Fruit fly (Drosophila melanogaster) whole organism, embryonic: ENCODE measurements around the gene CG3009.

Experiments used
- Aef1 ChIP-seq: fragments of 200-800 bp; sonication (Bioruptor generic); IDR thresholded peaks from 3 replicates; pipeline ENCODE4 v1.3.6; 2022; ENCODE audit warnings: missing biosample characterization, missing genetic modification characterization
- Atf-2 ChIP-seq: fragments of 200-800 bp; sonication (Bioruptor generic); optimal IDR thresholded peaks from 2 replicates; lab custom pipeline; 2016; ENCODE audit warnings: missing biosample characterization, missing genetic modification characterization
- Bdp1 ChIP-seq: fragments of 200-800 bp; sonication (Bioruptor generic); optimal IDR thresholded peaks from 3 replicates; lab custom pipeline; 2016; ENCODE audit warnings: missing biosample characterization, missing genetic modification characterization
- CG1024 ChIP-seq: fragments of 200-800 bp; sonication (Bioruptor generic); IDR thresholded peaks from 2 replicates; pipeline ENCODE4 v1.3.6; 2022; ENCODE audit warnings: missing biosample characterization, missing genetic modification characterization
- CG11093 ChIP-seq: fragments of 200-800 bp; sonication (Bioruptor generic); IDR thresholded peaks from 3 replicates; pipeline ENCODE4 v1.3.6; 2022; ENCODE audit warnings: missing biosample characterization, missing genetic modification characterization
- CG11560 ChIP-seq: fragments of 200-800 bp; sonication (Bioruptor generic); IDR thresholded peaks from 3 replicates; pipeline ENCODE4 v1.3.6; 2022; ENCODE audit warnings: missing biosample characterization, missing genetic modification characterization
- CG12391 ChIP-seq: fragments of 200-800 bp; sonication (Bioruptor generic); optimal IDR thresholded peaks from 3 replicates; lab custom pipeline; 2018; ENCODE audit warnings: missing biosample characterization, mild to moderate bottlenecking, missing genetic modification characterization, moderate library complexity
- CG12942 ChIP-seq: fragments of 200-800 bp; sonication (Bioruptor generic); optimal IDR thresholded peaks from 3 replicates; lab custom pipeline; 2016; ENCODE audit warnings: missing biosample characterization, missing genetic modification characterization
- CG14860 ChIP-seq: fragments of 200-800 bp; sonication (Bioruptor generic); IDR thresholded peaks from 3 replicates; pipeline ENCODE4 v1.3.6; 2022; ENCODE audit warnings: missing biosample characterization, missing genetic modification characterization; ENCODE audit not compliant: partially characterized antibody
- CG15269 ChIP-seq: fragments of 200-800 bp; sonication (Bioruptor generic); optimal IDR thresholded peaks from 2 replicates; lab custom pipeline; 2018; ENCODE audit warnings: missing biosample characterization, mild to moderate bottlenecking, missing genetic modification characterization, moderate library complexity
- CG16813 ChIP-seq: fragments of 200-800 bp; sonication (Bioruptor generic); IDR thresholded peaks from 3 replicates; pipeline ENCODE4 v1.3.6; 2022; ENCODE audit warnings: missing biosample characterization, missing genetic modification characterization; ENCODE audit not compliant: partially characterized antibody
- CG17361 ChIP-seq: fragments of 200-800 bp; sonication (Bioruptor generic); IDR thresholded peaks from 3 replicates; pipeline ENCODE4 v1.3.6; 2022; ENCODE audit warnings: missing biosample characterization, missing genetic modification characterization
- CG1832 ChIP-seq: fragments of 200-800 bp; sonication (Bioruptor generic); optimal IDR thresholded peaks from 2 replicates; lab custom pipeline; 2017; ENCODE audit warnings: missing biosample characterization, mild to moderate bottlenecking, missing genetic modification characterization, inconsistent platforms
- CG2116 ChIP-seq: fragments of 200-800 bp; sonication (Bioruptor generic); optimal IDR thresholded peaks from 3 replicates; lab custom pipeline; 2018; ENCODE audit warnings: missing biosample characterization, mild to moderate bottlenecking, missing genetic modification characterization
- CG2202 ChIP-seq: fragments of 200-800 bp; sonication (Bioruptor generic); optimal IDR thresholded peaks from 2 replicates; lab custom pipeline; 2018; ENCODE audit warnings: missing biosample characterization, mild to moderate bottlenecking, missing genetic modification characterization
- CG3995 ChIP-seq: fragments of 200-800 bp; sonication (Bioruptor generic); optimal IDR thresholded peaks from 3 replicates; lab custom pipeline; 2016; ENCODE audit warnings: missing biosample characterization, missing genetic modification characterization
- CG4360 ChIP-seq: fragments of 200-800 bp; sonication (Bioruptor generic); IDR thresholded peaks from 2 replicates; pipeline ENCODE4 v1.3.6; 2022; ENCODE audit warnings: missing biosample characterization, missing genetic modification characterization
- CG4730 ChIP-seq: fragments of 200-800 bp; sonication (Bioruptor generic); IDR thresholded peaks from 2 replicates; pipeline ENCODE4 v1.3.6; 2022; ENCODE audit warnings: missing biosample characterization, missing genetic modification characterization
- CG6272 ChIP-seq: fragments of 200-800 bp; sonication (Bioruptor generic); IDR thresholded peaks from 2 replicates; pipeline ENCODE4 v1.3.6; 2022; ENCODE audit warnings: missing biosample characterization, missing genetic modification characterization
- CG6689 ChIP-seq: fragments of 200-800 bp; sonication (Bioruptor generic); IDR thresholded peaks from 2 replicates; pipeline ENCODE4 v1.3.6; 2022; ENCODE audit warnings: missing biosample characterization, missing genetic modification characterization
- CG7839 ChIP-seq: fragments of 200-800 bp; sonication (Bioruptor generic); optimal IDR thresholded peaks from 3 replicates; lab custom pipeline; 2018; ENCODE audit warnings: missing biosample characterization, mild to moderate bottlenecking, missing genetic modification characterization, moderate library complexity
- CG9727 ChIP-seq: fragments of 200-800 bp; sonication (Bioruptor generic); optimal IDR thresholded peaks from 3 replicates; lab custom pipeline; 2017; ENCODE audit warnings: missing biosample characterization, mild to moderate bottlenecking, missing genetic modification characterization
- Doc3 ChIP-seq: fragments of 200-800 bp; sonication (Bioruptor generic); IDR thresholded peaks from 3 replicates; pipeline ENCODE4 v1.3.6; 2022; ENCODE audit warnings: missing biosample characterization, missing genetic modification characterization; ENCODE audit not compliant: partially characterized antibody
- Dref ChIP-seq: fragments of 200-800 bp; sonication (Bioruptor generic); IDR thresholded peaks from 2 replicates; pipeline ENCODE4 v1.3.6; 2022; ENCODE audit warnings: missing biosample characterization, missing genetic modification characterization
- ERR ChIP-seq: fragments of 200-800 bp; sonication (Bioruptor generic); optimal IDR thresholded peaks from 2 replicates; lab custom pipeline; 2016; ENCODE audit warnings: missing biosample characterization, missing genetic modification characterization
- Ets97D ChIP-seq: fragments of 200-800 bp; sonication (Bioruptor generic); optimal IDR thresholded peaks from 3 replicates; lab custom pipeline; 2016; ENCODE audit warnings: missing biosample characterization, missing genetic modification characterization
- Gsc ChIP-seq: fragments of 200-800 bp; sonication (Bioruptor generic); IDR thresholded peaks from 2 replicates; pipeline ENCODE4 v1.3.6; 2022; ENCODE audit warnings: missing biosample characterization, missing genetic modification characterization
- HmgD ChIP-seq: fragments of 200-800 bp; sonication (Bioruptor generic); optimal IDR thresholded peaks from 3 replicates; lab custom pipeline; 2016; ENCODE audit warnings: missing biosample characterization, missing genetic modification characterization
- Hr39 ChIP-seq: fragments of >200 bp; optimal IDR thresholded peaks from 2 replicates; lab custom pipeline; 2017
- MBD-R2 ChIP-seq: fragments of 200-800 bp; sonication (Bioruptor generic); IDR thresholded peaks from 2 replicates; pipeline ENCODE4 v1.3.6; 2022; ENCODE audit warnings: missing biosample characterization, missing genetic modification characterization
- NFAT ChIP-seq: fragments of 200-800 bp; sonication (Bioruptor generic); IDR thresholded peaks from 2 replicates; pipeline ENCODE4 v1.3.6; 2022; ENCODE audit warnings: missing biosample characterization, missing genetic modification characterization
- Nf-YC ChIP-seq: fragments of 200-800 bp; optimal IDR thresholded peaks from 3 replicates; lab custom pipeline; 2019; ENCODE audit warnings: missing biosample characterization, mild to moderate bottlenecking, missing genetic modification characterization, moderate library complexity
- Rfx ChIP-seq: fragments of 200-800 bp; sonication (Bioruptor generic); IDR thresholded peaks from 2 replicates; pipeline ENCODE4 v1.3.6; 2022; ENCODE audit warnings: missing biosample characterization, missing genetic modification characterization
- Rx ChIP-seq: fragments of 200-800 bp; sonication (Bioruptor generic); IDR thresholded peaks from 2 replicates; pipeline ENCODE4 v1.3.6; 2022; ENCODE audit warnings: missing biosample characterization, missing genetic modification characterization
- Sin3A ChIP-seq: fragments of >200 bp; optimal IDR thresholded peaks from 2 replicates; lab custom pipeline; 2018
- Stat92E ChIP-seq, 3 experiments: fragments of >200 bp in 2 of 3; fragments of 200-800 bp in 1 of 3; sonication (Bioruptor generic) in 1 of 3; optimal IDR thresholded peaks; 2 replicates each; lab custom pipeline; 2017 to 2019; ENCODE audit warnings: missing biosample characterization in 3 of 3, missing genetic modification characterization in 3 of 3, mild to moderate bottlenecking in 1 of 3, moderate library complexity in 1 of 3
- Trl ChIP-seq, 3 experiments: fragments of >200 bp in 2 of 3; fragments of 200-800 bp in 1 of 3; sonication (Bioruptor generic) in 1 of 3; optimal IDR thresholded peaks; 2 replicates in 1 of 3; 3 replicates in 2 of 3; lab custom pipeline; 2016 to 2017; ENCODE audit warnings: missing biosample characterization in 1 of 3, missing genetic modification characterization in 1 of 3
- abd-A ChIP-seq: fragments of 200-800 bp; sonication (Bioruptor generic); optimal IDR thresholded peaks from 3 replicates; lab custom pipeline; 2019; ENCODE audit warnings: missing biosample characterization, mild to moderate bottlenecking, missing genetic modification characterization, moderate library complexity
- ap ChIP-seq: fragments of 200-800 bp; sonication (Bioruptor generic); IDR thresholded peaks from 2 replicates; pipeline ENCODE4 v1.3.6; 2022; ENCODE audit warnings: missing biosample characterization, missing genetic modification characterization
- bab2 ChIP-seq: fragments of 200-800 bp; sonication (Bioruptor generic); optimal IDR thresholded peaks from 2 replicates; lab custom pipeline; 2016; ENCODE audit warnings: missing biosample characterization, missing genetic modification characterization
- cg ChIP-seq: fragments of 200-800 bp; sonication (Bioruptor generic); optimal IDR thresholded peaks from 3 replicates; lab custom pipeline; 2019; ENCODE audit warnings: missing biosample characterization, mild to moderate bottlenecking, missing genetic modification characterization, moderate library complexity
- ci ChIP-seq: fragments of 200-800 bp; sonication (Bioruptor generic); IDR thresholded peaks from 3 replicates; pipeline ENCODE4 v1.3.6; 2022; ENCODE audit warnings: missing biosample characterization, missing genetic modification characterization
- disco-r ChIP-seq: fragments of 200-800 bp; sonication (Bioruptor generic); optimal IDR thresholded peaks from 2 replicates; lab custom pipeline; 2016; ENCODE audit warnings: missing biosample characterization, missing genetic modification characterization
- grn ChIP-seq: fragments of 200-800 bp; sonication (Bioruptor generic); optimal IDR thresholded peaks from 3 replicates; lab custom pipeline; 2017; ENCODE audit warnings: missing biosample characterization, missing genetic modification characterization
- kay ChIP-seq: fragments of 200-800 bp; sonication (Bioruptor generic); optimal IDR thresholded peaks from 2 replicates; lab custom pipeline; 2016; ENCODE audit warnings: missing biosample characterization, missing genetic modification characterization
- lmd ChIP-seq: fragments of 200-800 bp; sonication (Bioruptor generic); IDR thresholded peaks from 2 replicates; pipeline ENCODE4 v1.3.6; 2022; ENCODE audit warnings: missing biosample characterization, missing genetic modification characterization
- lola ChIP-seq, 3 experiments: fragments of >200 bp in 2 of 3; fragments of 200-800 bp in 1 of 3; sonication (Bioruptor generic) in 1 of 3; optimal IDR thresholded peaks; 2 replicates each; lab custom pipeline; 2017 to 2019; ENCODE audit warnings: missing biosample characterization in 3 of 3, missing genetic modification characterization in 3 of 3, mild to moderate bottlenecking in 1 of 3, moderate library complexity in 1 of 3
- nerfin-1 ChIP-seq: fragments of 200-800 bp; sonication (Bioruptor generic); optimal IDR thresholded peaks from 3 replicates; lab custom pipeline; 2019; ENCODE audit warnings: missing biosample characterization, mild to moderate bottlenecking, missing genetic modification characterization, moderate library complexity
- peb ChIP-seq: fragments of 200-800 bp; sonication (Bioruptor generic); IDR thresholded peaks from 2 replicates; pipeline ENCODE4 v1.3.6; 2022; ENCODE audit warnings: missing biosample characterization, missing genetic modification characterization
- ranshi ChIP-seq: fragments of 200-800 bp; sonication (Bioruptor generic); IDR thresholded peaks from 2 replicates; pipeline ENCODE4 v1.3.6; 2022; ENCODE audit warnings: missing biosample characterization, missing genetic modification characterization
- ro ChIP-seq: fragments of 200-800 bp; sonication (Bioruptor generic); IDR thresholded peaks from 2 replicates; pipeline ENCODE4 v1.3.6; 2022; ENCODE audit warnings: missing biosample characterization, missing genetic modification characterization
- tgo ChIP-seq: fragments of 200-800 bp; sonication (Bioruptor generic); IDR thresholded peaks from 3 replicates; pipeline ENCODE4 v1.3.6; 2022; ENCODE audit warnings: missing biosample characterization, missing genetic modification characterization
- ttk ChIP-seq: fragments of 200-800 bp; sonication (Bioruptor generic); IDR thresholded peaks from 2 replicates; pipeline ENCODE4 v2.1.2; 2022; ENCODE audit warnings: missing biosample characterization, missing genetic modification characterization

The CG3009 gene

dm6 chrX:4614325-4614724 lies 52.2 kb downstream of the CG3009 start:
- no peak for TF ChIP-seq CG2202 (tag; lab: Kevin White, UChicago)
- TF ChIP-seq CG11560 (tag; lab: Robert Waterston, UW) = no peak
- TF ChIP-seq lola (GFP tag; optimal IDR thresholded peaks at IDR 0.05; lab: Kevin White, UChicago) = no peak
- TF ChIP-seq CG6689 (GFP tag; lab: Robert Waterston, UW) = peak; percentile 42
- no peak for TF ChIP-seq HmgD (GFP tag; lab: Kevin White, UChicago)
- TF ChIP-seq ap = no peak
- 0 out of 2 replicates have a peak, but pooled peaks have one; percentile 10 for TF ChIP-seq ttk (GFP tag; lab: Robert Waterston, UW)
- TF ChIP-seq Hr39 = no peak
- no peak for TF ChIP-seq grn (GFP tag; lab: Kevin White, UChicago)
- TF ChIP-seq Ets97D (GFP tag; lab: Kevin White, UChicago) = no peak
- TF ChIP-seq CG11093 (GFP tag; lab: Robert Waterston, UW) = no peak
- no peak for TF ChIP-seq CG1024
- TF ChIP-seq Gsc (GFP tag; lab: Robert Waterston, UW) = no peak
- no peak for TF ChIP-seq Atf-2 (GFP tag; lab: Kevin White, UChicago)
- no peak for TF ChIP-seq CG17361 (GFP tag; lab: Robert Waterston, UW)
- no peak; the same call in 1 of the 2 replicates for TF ChIP-seq lmd (GFP tag; lab: Robert Waterston, UW)
- TF ChIP-seq disco-r (GFP tag; lab: Kevin White, UChicago) = no peak
- TF ChIP-seq ERR = no peak
- TF ChIP-seq Doc3 = no peak
- TF ChIP-seq Aef1 (GFP tag; lab: Robert Waterston, UW) = 0 out of 3 replicates have a peak, but pooled peaks have one; percentile 14
- peak; percentile 61 for TF ChIP-seq Rfx (GFP tag; lab: Robert Waterston, UW)
- TF ChIP-seq CG12942 (GFP tag; lab: Kevin White, UChicago) = no peak
- TF ChIP-seq MBD-R2 (GFP tag; lab: Robert Waterston, UW) = no peak
- TF ChIP-seq Rx (GFP tag; lab: Robert Waterston, UW) = peak; percentile 7; the same call in 1 of the 2 replicates
- TF ChIP-seq ro (GFP tag; lab: Robert Waterston, UW) = no peak
- no peak for TF ChIP-seq CG6272 (GFP tag; lab: Robert Waterston, UW)
- no peak for TF ChIP-seq CG4360 (GFP tag; lab: Robert Waterston, UW)
- TF ChIP-seq ci (GFP tag; lab: Robert Waterston, UW) = 0 out of 3 replicates have a peak, but pooled peaks have one; percentile 14
- TF ChIP-seq CG3995 = no peak
- TF ChIP-seq CG14860 (GFP tag; lab: Robert Waterston, UW) = no peak
- peak; percentile 51 for TF ChIP-seq peb
- TF ChIP-seq Sin3A (lab: Kevin White, UChicago) = no peak
- TF ChIP-seq cg = no peak
- TF ChIP-seq NFAT (GFP tag; lab: Robert Waterston, UW) = no peak
- TF ChIP-seq CG1832 (GFP tag; lab: Kevin White, UChicago) = no peak
- TF ChIP-seq Nf-YC = no peak
- peak; percentile 37 for TF ChIP-seq CG7839 (tag; lab: Kevin White, UChicago)
- no peak for TF ChIP-seq CG4730 (GFP tag; lab: Robert Waterston, UW)
- TF ChIP-seq nerfin-1 (tag; lab: Kevin White, UChicago) = no peak
- TF ChIP-seq Stat92E (GFP tag; optimal IDR thresholded peaks at IDR 0.05; lab: Kevin White, UChicago) = no peak
- peak; percentile 29; the same call in 1 of the 3 replicates for TF ChIP-seq tgo
- peak; percentile 2 for TF ChIP-seq CG12391 (tag; lab: Kevin White, UChicago)
- TF ChIP-seq CG15269 (tag; lab: Kevin White, UChicago) = peak; percentile 37
- no peak for TF ChIP-seq kay (GFP tag; lab: Kevin White, UChicago)
- TF ChIP-seq abd-A = no peak
- no peak for TF ChIP-seq CG16813 (GFP tag; lab: Robert Waterston, UW)
- TF ChIP-seq CG2116 (GFP tag; lab: Kevin White, UChicago) = no peak
- peak; percentile 18 for TF ChIP-seq CG9727 (GFP tag; lab: Kevin White, UChicago)
- TF ChIP-seq Dref = no peak
- TF ChIP-seq bab2 (GFP tag; lab: Kevin White, UChicago) = no peak
- TF ChIP-seq Trl (optimal IDR thresholded peaks at IDR 0.05; lab: Kevin White, UChicago) = no peak
- TF ChIP-seq Trl (GFP tag; optimal IDR thresholded peaks at IDR 0.05; lab: Kevin White, UChicago) = no peak
- no peak for TF ChIP-seq ranshi
- no peak for TF ChIP-seq Bdp1 (GFP tag; lab: Kevin White, UChicago)
